Worm (Caenorhabditis elegans) whole organism, late embryonic: ENCODE measurements around the gene Y69F12A.1.

Source experiments
- elt-2 ChIP-seq: sonication (generic microtip); optimal IDR thresholded peaks from 2 replicates; lab custom pipeline; 2016; ENCODE audit warnings: missing genetic modification reagents, missing genetic modification characterization, missing compliant biosample characterization
- madf-2 ChIP-seq: sonication (generic microtip); optimal IDR thresholded peaks from 2 replicates; lab custom pipeline; 2017; ENCODE audit warnings: missing genetic modification characterization, missing compliant biosample characterization

- TF ChIP-seq madf-2 (tag; lab: Kevin White, UChicago) (no peak), elt-2 (tag; lab: Kevin White, UChicago) (no peak)
Observed at ce11 chrIII:7460018-7460417, 3.3 kb downstream of the Y69F12A.1 start, which contains the start of gene mls-1.
